Fruit fly (Drosophila melanogaster) whole organism: ENCODE results near the gene CG5447.

ENCODE experiments used
- CG8478 ChIP-seq: fragments of >200 bp; optimal IDR thresholded peaks from 2 replicates; lab custom pipeline; 2018; ENCODE audit warnings: inconsistent platforms
- Dll ChIP-seq: fragments of >200 bp; optimal IDR thresholded peaks from 2 replicates; lab custom pipeline; 2017
- EcR ChIP-seq, 2 experiments: fragments of >200 bp; optimal IDR thresholded peaks; 2 replicates each; lab custom pipeline; 2017; ENCODE audit warnings: missing biosample characterization in 2 of 2, missing genetic modification characterization in 2 of 2, missing genetic modification reagents in 2 of 2
- usp ChIP-seq: fragments of >200 bp; optimal IDR thresholded peaks from 2 replicates; lab custom pipeline; 2017; ENCODE audit warnings: missing biosample characterization, missing genetic modification characterization, mixed read lengths

DNA sequence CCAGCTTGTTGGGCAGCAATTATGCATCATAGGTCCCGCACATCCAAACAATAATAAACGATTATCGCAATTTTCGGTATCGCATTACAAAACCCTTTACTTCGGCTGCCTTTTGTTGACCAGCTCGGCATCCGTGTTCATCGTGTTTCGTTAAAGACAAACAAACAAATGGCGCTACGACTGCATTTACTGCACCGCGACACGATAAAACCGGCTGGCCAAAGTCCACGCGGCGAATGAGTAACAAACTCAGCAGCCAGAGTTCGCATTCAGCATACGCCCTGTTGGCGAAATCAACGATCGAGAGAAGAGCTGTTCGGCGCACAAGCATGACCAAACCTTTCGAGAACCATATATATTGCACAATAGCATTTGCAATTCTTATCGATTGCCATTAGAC, 12.0 kb downstream of the CG5447 start:
- TF ChIP-seq usp (GFP tag; lab: Kevin White, UChicago), result no peak
- TF ChIP-seq CG8478, result no peak
- no peak for TF ChIP-seq Dll
- TF ChIP-seq EcR (GFP tag; optimal IDR thresholded peaks at IDR 0.05; lab: Kevin White, UChicago), result no peak
